Fruit fly (Drosophila melanogaster): Measurements from ENCODE around the gene Dscam4.

DNA sequence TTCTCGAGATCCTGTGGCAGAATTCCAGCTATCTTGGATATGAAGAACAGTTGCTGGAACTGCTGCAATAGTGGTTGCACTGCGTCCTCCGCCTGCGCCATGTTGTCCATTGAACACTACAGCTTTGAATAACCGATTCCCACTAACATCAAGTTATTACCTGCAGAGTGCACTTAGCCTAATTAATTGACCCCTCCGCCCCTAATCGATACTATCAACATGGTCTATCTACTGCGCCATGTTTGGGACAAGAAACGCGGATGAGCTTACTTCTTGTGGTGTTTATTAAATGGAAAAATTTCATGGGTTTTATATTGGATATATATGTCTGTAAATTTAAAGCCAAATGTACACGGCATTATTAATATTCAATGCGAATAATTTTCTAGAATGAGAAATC, 68.4 kb downstream of the Dscam4 start, which contains the start of gene Gr66a:
- no peak for TF ChIP-seq lab (GFP tag; optimal IDR thresholded peaks at IDR 0.05)
- no peak for TF ChIP-seq jumu (GFP tag; optimal IDR thresholded peaks at IDR 0.05)
- TF ChIP-seq CG4404 (GFP tag; IDR thresholded peaks at IDR 0.05), result no peak
- no peak for TF ChIP-seq CG2875 (GFP tag; optimal IDR thresholded peaks at IDR 0.05)
- TF ChIP-seq HmgZ (tag; optimal IDR thresholded peaks at IDR 0.05), result no peak
- TF ChIP-seq CG12659 (GFP tag; optimal IDR thresholded peaks at IDR 0.05), result no peak
- no peak for TF ChIP-seq CoRest (tag; optimal IDR thresholded peaks at IDR 0.05)
- TF ChIP-seq Deaf1 (tag; optimal IDR thresholded peaks at IDR 0.05), result no peak
- TF ChIP-seq CG15601 (tag; optimal IDR thresholded peaks at IDR 0.05), result no peak
- TF ChIP-seq CG13123 (GFP tag; optimal IDR thresholded peaks at IDR 0.05), result no peak
- no peak for TF ChIP-seq ham (GFP tag; IDR thresholded peaks at IDR 0.05)
- no peak for TF ChIP-seq pum (GFP tag; optimal IDR thresholded peaks at IDR 0.05)
- TF ChIP-seq CG6791 (GFP tag; IDR thresholded peaks at IDR 0.05; ENCODE audit: partially characterized antibody), result no peak
- TF ChIP-seq CG7372 (GFP tag; IDR thresholded peaks at IDR 0.05), result no peak
